Worm (Caenorhabditis elegans) whole organism, L3 larva: ENCODE measurements around the gene F18A1.1.

ENCODE experiments used
- nhr-11 ChIP-seq: fragments of 150-350 bp; optimal IDR thresholded peaks from 2 replicates; lab custom pipeline; 2014; ENCODE audit warnings: missing biosample characterization, missing genetic modification characterization
- unc-62 ChIP-seq: fragments of 150-350 bp; sonication (generic microtip); optimal IDR thresholded peaks from 4 replicates; lab custom pipeline; 2014; ENCODE audit warnings: missing biosample characterization, missing genetic modification reagents, missing genetic modification characterization
- ztf-11 ChIP-seq: fragments of 150-350 bp; optimal IDR thresholded peaks from 2 replicates; lab custom pipeline; 2014; ENCODE audit warnings: missing biosample characterization, missing genetic modification characterization

DNA sequence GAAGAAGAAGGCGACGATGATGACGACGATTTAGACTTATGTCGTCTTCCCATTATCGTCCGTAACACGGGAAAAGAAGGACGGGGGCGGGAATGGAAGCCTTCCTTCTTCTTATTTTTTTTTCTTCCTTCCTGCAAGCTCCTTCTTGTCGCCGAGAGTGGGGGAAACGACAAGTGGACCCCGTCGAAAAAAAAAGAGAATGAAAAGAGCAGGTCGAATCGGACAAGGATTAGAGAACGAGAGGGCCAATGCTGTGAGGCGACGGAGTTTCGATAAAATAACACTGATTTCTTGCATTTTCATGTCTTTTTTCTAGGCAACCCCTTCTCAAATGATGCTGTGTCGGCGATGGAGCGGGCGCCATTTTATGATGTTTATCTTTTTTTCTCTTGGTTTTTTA lies 33.5 kb upstream of the F18A1.1 start, which contains the start of gene pde-4:
- TF ChIP-seq nhr-11 (tag; lab: Kevin White, UChicago) (no peak), ztf-11 (tag; lab: Kevin White, UChicago) (no peak), unc-62 (GFP tag; lab: Kevin White, UChicago) (no peak)
